Worm (Caenorhabditis elegans) whole organism, mixed stage, embryonic: ENCODE results near the gene lpd-9.

Experiments
- M03D4.4 ChIP-seq: sonication (generic microtip); optimal IDR thresholded peaks from 2 replicates; lab custom pipeline; 2017; ENCODE audit warnings: mild to moderate bottlenecking, missing genetic modification characterization, missing compliant biosample characterization
- bed-3 ChIP-seq: fragments of 200-800 bp; sonication (Bioruptor generic); optimal IDR thresholded peaks from 3 replicates; lab custom pipeline; 2018; ENCODE audit warnings: mild to moderate bottlenecking, missing genetic modification characterization, moderate library complexity, missing compliant biosample characterization
- blmp-1 ChIP-seq: fragments of 150-350 bp; optimal IDR thresholded peaks from 2 replicates; lab custom pipeline; 2014; ENCODE audit warnings: missing biosample characterization, missing genetic modification characterization
- ceh-39 ChIP-seq: fragments of 150-350 bp; optimal IDR thresholded peaks from 2 replicates; lab custom pipeline; 2014; ENCODE audit warnings: missing biosample characterization, missing genetic modification characterization
- ceh-43 ChIP-seq: fragments of 200-800 bp; sonication (Bioruptor generic); optimal IDR thresholded peaks from 2 replicates; lab custom pipeline; 2018; ENCODE audit warnings: mild to moderate bottlenecking, missing genetic modification characterization, moderate library complexity, missing compliant biosample characterization
- ceh-83 ChIP-seq: fragments of 200-800 bp; sonication (Bioruptor generic); optimal IDR thresholded peaks from 2 replicates; lab custom pipeline; 2018; ENCODE audit warnings: mild to moderate bottlenecking, missing genetic modification characterization, missing compliant biosample characterization
- ces-1 ChIP-seq: fragments of 150-350 bp; optimal IDR thresholded peaks from 2 replicates; lab custom pipeline; 2014; ENCODE audit warnings: missing biosample characterization, missing genetic modification reagents, missing genetic modification characterization
- cnd-1 ChIP-seq: fragments of 200-800 bp; sonication (Bioruptor generic); optimal IDR thresholded peaks from 2 replicates; lab custom pipeline; 2018; ENCODE audit warnings: mild to moderate bottlenecking, missing genetic modification characterization, missing compliant biosample characterization
- elt-1 ChIP-seq: sonication (generic microtip); optimal IDR thresholded peaks from 2 replicates; lab custom pipeline; 2017; ENCODE audit warnings: missing genetic modification characterization, mild to moderate bottlenecking, missing compliant biosample characterization, antibody characterized with exemption, moderate library complexity, borderline replicate concordance; ENCODE audit not compliant: insufficient read depth
- elt-3 ChIP-seq: fragments of 150-350 bp; optimal IDR thresholded peaks from 2 replicates; lab custom pipeline; 2014; ENCODE audit warnings: missing biosample characterization, missing genetic modification characterization
- ham-2 ChIP-seq: fragments of 200-800 bp; sonication (Bioruptor generic); optimal IDR thresholded peaks from 2 replicates; lab custom pipeline; 2018; ENCODE audit warnings: mild to moderate bottlenecking, missing genetic modification characterization, missing compliant biosample characterization
- hlh-1 ChIP-seq: fragments of 150-350 bp; optimal IDR thresholded peaks from 2 replicates; lab custom pipeline; 2014; ENCODE audit warnings: missing biosample characterization, missing genetic modification reagents, missing genetic modification characterization
- lin-13 ChIP-seq: fragments of 150-350 bp; optimal IDR thresholded peaks from 2 replicates; lab custom pipeline; 2014; ENCODE audit warnings: missing biosample characterization, missing genetic modification characterization
- lin-32 ChIP-seq: fragments of 200-800 bp; sonication (Bioruptor generic); optimal IDR thresholded peaks from 2 replicates; lab custom pipeline; 2018; ENCODE audit warnings: mild to moderate bottlenecking, missing genetic modification characterization, missing compliant biosample characterization
- lsy-2 ChIP-seq: fragments of 150-350 bp; optimal IDR thresholded peaks from 2 replicates; lab custom pipeline; 2014; ENCODE audit warnings: missing biosample characterization, missing genetic modification characterization
- mab-5 ChIP-seq: fragments of 150-350 bp; optimal IDR thresholded peaks from 2 replicates; lab custom pipeline; 2014; ENCODE audit warnings: missing biosample characterization, missing genetic modification characterization
- mep-1 ChIP-seq: fragments of 150-350 bp; optimal IDR thresholded peaks from 2 replicates; lab custom pipeline; 2017; ENCODE audit warnings: missing biosample characterization, missing genetic modification reagents, missing genetic modification characterization, inconsistent platforms
- mls-2 ChIP-seq: sonication (generic microtip); optimal IDR thresholded peaks from 2 replicates; lab custom pipeline; 2016; ENCODE audit warnings: mild to moderate bottlenecking, missing genetic modification characterization, moderate library complexity, missing compliant biosample characterization
- nhr-12 ChIP-seq: fragments of 150-350 bp; optimal IDR thresholded peaks from 2 replicates; lab custom pipeline; 2014; ENCODE audit warnings: missing biosample characterization, missing genetic modification characterization
- nhr-28 ChIP-seq: fragments of 150-350 bp; optimal IDR thresholded peaks from 2 replicates; lab custom pipeline; 2014; ENCODE audit warnings: missing biosample characterization, missing genetic modification characterization
- pha-4 ChIP-seq: fragments of 150-350 bp; optimal IDR thresholded peaks from 2 replicates; lab custom pipeline; 2018; ENCODE audit warnings: missing biosample characterization, missing genetic modification reagents, missing genetic modification characterization
- sem-2 ChIP-seq: fragments of 200-800 bp; sonication (Bioruptor generic); optimal IDR thresholded peaks from 2 replicates; lab custom pipeline; 2018; ENCODE audit warnings: mild to moderate bottlenecking, missing genetic modification characterization, missing compliant biosample characterization
- snpc-4 ChIP-seq: fragments of 150-350 bp; optimal IDR thresholded peaks from 2 replicates; lab custom pipeline; 2014; ENCODE audit warnings: missing biosample characterization, missing genetic modification characterization
- sptf-1 ChIP-seq: sonication (generic microtip); optimal IDR thresholded peaks from 2 replicates; lab custom pipeline; 2017; ENCODE audit warnings: mild to moderate bottlenecking, missing genetic modification characterization, moderate library complexity, missing compliant biosample characterization
- tbx-8 ChIP-seq: fragments of 200-800 bp; sonication (Bioruptor generic); optimal IDR thresholded peaks from 2 replicates; lab custom pipeline; 2018; ENCODE audit warnings: mild to moderate bottlenecking, missing genetic modification characterization, moderate library complexity, missing compliant biosample characterization
- unc-120 ChIP-seq: sonication (generic microtip); optimal IDR thresholded peaks from 2 replicates; lab custom pipeline; 2017; ENCODE audit warnings: missing genetic modification characterization, missing compliant biosample characterization; ENCODE audit not compliant: poor library complexity, severe bottlenecking
- unc-62 ChIP-seq: fragments of 150-350 bp; optimal IDR thresholded peaks from 2 replicates; lab custom pipeline; 2014; ENCODE audit warnings: missing biosample characterization, missing genetic modification reagents, missing genetic modification characterization
- zip-8 ChIP-seq: fragments of 150-350 bp; optimal IDR thresholded peaks from 2 replicates; lab custom pipeline; 2014; ENCODE audit warnings: missing biosample characterization, missing genetic modification characterization
- ztf-11 ChIP-seq: fragments of 150-350 bp; optimal IDR thresholded peaks from 2 replicates; lab custom pipeline; 2014; ENCODE audit warnings: missing biosample characterization, missing genetic modification characterization

lpd-9 gene

DNA sequence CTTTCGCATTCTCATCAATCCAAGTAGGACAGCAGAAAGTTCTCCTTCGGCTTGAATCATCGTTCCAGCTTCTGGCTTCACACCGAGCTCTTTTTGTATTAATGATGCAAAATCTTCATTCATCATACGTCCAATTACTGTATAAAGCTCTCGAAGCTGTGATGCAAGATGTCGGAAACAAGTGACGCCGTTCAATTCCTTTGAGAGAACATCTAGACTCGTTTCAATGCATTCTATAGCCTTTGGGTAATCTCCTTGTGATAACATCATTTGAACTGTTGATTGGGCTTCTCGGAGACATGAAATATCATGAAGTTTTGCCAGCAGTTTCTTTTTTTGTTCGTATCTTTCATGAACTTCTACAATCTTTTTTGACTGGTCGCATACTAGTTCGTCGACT lies 10.6 kb upstream of the lpd-9 start:
- TF ChIP-seq lin-13 (no peak), hlh-1 (tag; lab: Kevin White, UChicago) (no peak), mab-5 (tag; lab: Kevin White, UChicago) (no peak), sptf-1 (tag; lab: Kevin White, UChicago) (no peak)
- TF ChIP-seq, all 35 proteins: peak for 0

DNA sequence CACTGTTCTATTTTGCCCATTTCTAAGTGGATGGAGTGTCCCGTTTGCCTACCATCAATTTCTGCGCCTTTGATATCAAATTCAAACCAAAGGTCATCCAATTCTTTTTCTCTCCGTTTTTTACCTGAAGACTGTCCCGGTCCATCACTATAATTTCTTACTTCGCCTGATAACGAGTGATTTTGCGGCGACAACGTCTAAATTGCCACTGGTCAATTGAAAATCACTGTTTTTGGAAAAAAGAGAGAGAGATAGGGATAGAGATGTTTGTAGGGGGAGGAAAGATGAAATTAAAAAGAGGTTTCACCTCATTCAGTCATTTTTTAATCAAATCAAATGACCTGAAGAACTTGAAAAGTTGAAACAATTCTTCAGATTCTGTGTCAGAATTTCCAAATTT lies 7.6 kb upstream of the lpd-9 start:
- no peak for TF ChIP-seq sptf-1 (tag; lab: Kevin White, UChicago)
- no peak for TF ChIP-seq elt-1 (tag; lab: Kevin White, UChicago)
- TF ChIP-seq cnd-1, result no peak
- no peak for TF ChIP-seq elt-3
- TF ChIP-seq ham-2 (GFP tag; lab: Kevin White, UChicago), result no peak
- no peak for TF ChIP-seq pha-4 (tag; lab: Kevin White, UChicago)
- no peak for TF ChIP-seq ceh-39
- TF ChIP-seq mls-2 (tag; lab: Kevin White, UChicago), result no peak
- no peak for TF ChIP-seq bed-3 (GFP tag; lab: Kevin White, UChicago)
- no peak for TF ChIP-seq lsy-2 (tag; lab: Kevin White, UChicago)
- TF ChIP-seq zip-8 (tag; lab: Kevin White, UChicago), result no peak
- TF ChIP-seq unc-120 (tag; lab: Kevin White, UChicago), result no peak
- no peak for TF ChIP-seq lin-32 (GFP tag; lab: Kevin White, UChicago)
- TF ChIP-seq mep-1 (tag; lab: Kevin White, UChicago), result no peak
- no peak for TF ChIP-seq ztf-11
- TF ChIP-seq blmp-1, result no peak
- TF ChIP-seq ceh-43 (GFP tag; lab: Kevin White, UChicago), result no peak
- TF ChIP-seq, all 35 proteins: peak for 0

DNA sequence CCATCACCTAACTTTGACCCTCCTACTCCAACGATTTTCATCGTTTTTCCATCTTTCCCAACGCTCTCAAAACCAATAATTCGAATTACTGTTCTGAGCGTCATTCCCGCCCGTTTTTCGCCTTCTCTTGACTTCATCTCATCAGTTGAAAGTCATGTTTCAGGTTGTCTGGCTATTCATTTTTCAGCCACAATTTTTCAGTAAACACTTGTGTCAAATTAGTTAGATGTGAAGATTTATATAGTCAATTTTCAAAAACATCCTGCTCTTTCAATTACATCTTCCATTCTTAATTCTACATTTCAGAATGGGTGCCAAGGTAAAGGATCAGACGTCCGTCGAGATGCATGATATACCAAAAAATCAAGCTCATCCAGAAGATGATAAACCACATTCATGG lies 6.5 kb upstream of the lpd-9 start, which contains the start of gene del-6:
del-6 (plus strand) TSS at position 301 of the 400 bp plus-strand sequence.
- TF ChIP-seq sem-2 (GFP tag; lab: Kevin White, UChicago) (no peak), lin-32 (GFP tag; lab: Kevin White, UChicago) (no peak), ceh-83 (GFP tag; lab: Kevin White, UChicago) (no peak), tbx-8 (GFP tag; lab: Kevin White, UChicago) (no peak), ceh-43 (GFP tag; lab: Kevin White, UChicago) (no peak), snpc-4 (no peak), sptf-1 (tag; lab: Kevin White, UChicago) (no peak), cnd-1 (no peak), unc-120 (tag; lab: Kevin White, UChicago) (no peak), ztf-11 (no peak), ham-2 (GFP tag; lab: Kevin White, UChicago) (no peak)

DNA sequence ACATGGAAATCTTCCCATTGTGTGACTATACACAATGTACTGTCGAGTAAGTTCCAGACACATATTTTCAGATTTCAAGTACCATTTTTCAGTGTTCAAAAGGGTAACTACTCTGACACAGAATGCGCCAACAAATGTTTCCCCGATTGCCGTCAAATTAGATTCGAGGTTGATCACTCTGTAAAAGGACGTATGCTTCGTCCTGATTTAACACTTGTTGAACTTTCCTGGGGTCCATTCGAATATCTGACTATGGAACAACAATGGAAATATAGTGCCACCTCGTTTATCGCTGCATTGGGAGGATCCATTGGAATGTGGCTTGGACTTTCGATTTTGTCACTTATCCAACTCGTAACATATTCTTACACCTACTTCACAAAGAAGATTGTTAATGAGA lies 4.9 kb upstream of the lpd-9 start:
- TF ChIP-seq unc-120 (tag; lab: Kevin White, UChicago), result no peak
- no peak for TF ChIP-seq ceh-43 (GFP tag; lab: Kevin White, UChicago)
- TF ChIP-seq elt-1 (tag; lab: Kevin White, UChicago), result no peak
- TF ChIP-seq sem-2 (GFP tag; lab: Kevin White, UChicago), result no peak
- no peak for TF ChIP-seq sptf-1 (tag; lab: Kevin White, UChicago)

DNA sequence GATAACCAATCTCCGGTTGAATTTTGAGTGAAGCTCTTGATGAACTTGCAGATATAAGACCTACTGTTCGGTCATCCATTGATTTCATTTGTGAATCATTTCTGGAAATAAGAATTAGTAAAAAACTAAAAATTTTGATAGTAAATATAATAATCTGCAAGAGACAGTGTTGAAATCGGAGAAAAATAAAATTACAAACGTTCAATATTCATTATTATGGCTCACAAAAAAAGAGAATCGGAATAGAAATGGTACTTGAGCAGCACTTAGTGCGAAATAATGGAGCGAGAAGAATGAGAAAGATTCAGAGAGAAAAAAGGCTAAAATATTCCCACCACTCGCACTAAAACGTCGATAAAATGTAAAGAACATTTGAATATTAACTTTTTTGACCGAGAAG lies 2.8 kb upstream of the lpd-9 start, which contains the start of gene vps-54:
vps-54 (minus strand) TSS at position 101 of the 400 bp plus-strand sequence.
- TF ChIP-seq snpc-4 (no peak), lin-32 (GFP tag; lab: Kevin White, UChicago) (no peak), nhr-12 (tag; lab: Kevin White, UChicago) (no peak), ceh-83 (GFP tag; lab: Kevin White, UChicago) (no peak), ztf-11 (no peak), hlh-1 (tag; lab: Kevin White, UChicago) (no peak), ces-1 (GFP tag; lab: Kevin White, UChicago) (no peak), unc-120 (tag; lab: Kevin White, UChicago) (no peak), lsy-2 (tag; lab: Kevin White, UChicago) (no peak)

DNA sequence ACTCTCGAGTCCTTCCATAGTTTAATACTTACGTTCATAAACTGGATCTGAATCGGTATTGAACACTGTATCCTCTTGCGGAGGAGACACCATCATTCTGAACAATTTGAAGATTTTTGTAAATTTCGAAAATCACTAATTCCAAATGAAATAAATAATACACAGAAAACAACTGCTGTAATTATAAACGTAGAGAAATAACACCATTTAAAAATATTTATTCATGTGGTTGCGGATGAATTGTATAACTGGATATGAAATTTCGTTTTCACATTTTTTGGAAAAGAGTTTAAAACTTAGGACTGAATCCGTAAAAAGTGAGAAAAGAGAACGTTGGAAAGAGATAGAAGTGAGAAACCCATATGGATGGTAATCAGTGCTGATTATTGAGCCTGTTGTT lies 879 bp upstream of the lpd-9 start, which contains the start of gene mics-1:
mics-1 (minus strand) TSS at position 101 of the 400 bp plus-strand sequence.
- TF ChIP-seq unc-62 (GFP tag; lab: Kevin White, UChicago), result no peak
- no peak for TF ChIP-seq ham-2 (GFP tag; lab: Kevin White, UChicago)
- no peak for TF ChIP-seq M03D4.4
- TF ChIP-seq zip-8 (tag; lab: Kevin White, UChicago), result no peak
- TF ChIP-seq nhr-28, result no peak
- TF ChIP-seq snpc-4, result no peak
